Worm (Caenorhabditis elegans) whole organism, L2 larva: ENCODE measurements around the gene F08A7.1.

Source experiments
- F13H6.1 ChIP-seq: sonication (generic microtip); optimal IDR thresholded peaks from 2 replicates; lab custom pipeline; 2016; ENCODE audit warnings: missing genetic modification characterization, missing compliant biosample characterization
- ZK546.5 ChIP-seq: sonication (generic microtip); optimal IDR thresholded peaks from 2 replicates; lab custom pipeline; 2017; ENCODE audit warnings: missing biosample characterization, missing genetic modification characterization
- ama-1 ChIP-seq: fragments of 150-350 bp; optimal IDR thresholded peaks from 2 replicates; lab custom pipeline; 2018; ENCODE audit warnings: inconsistent platforms
- crh-2 ChIP-seq: sonication (generic microtip); optimal IDR thresholded peaks from 2 replicates; lab custom pipeline; 2017; ENCODE audit warnings: missing biosample characterization, missing genetic modification characterization
- lin-13 ChIP-seq: fragments of 150-350 bp; optimal IDR thresholded peaks from 2 replicates; lab custom pipeline; 2014; ENCODE audit warnings: missing biosample characterization, missing genetic modification reagents, missing genetic modification characterization
- nhr-10 ChIP-seq: sonication (generic microtip); optimal IDR thresholded peaks from 2 replicates; lab custom pipeline; 2017; ENCODE audit warnings: missing biosample characterization, missing genetic modification characterization
- nhr-11 ChIP-seq: fragments of 150-350 bp; optimal IDR thresholded peaks from 2 replicates; lab custom pipeline; 2014; ENCODE audit warnings: missing biosample characterization, missing genetic modification characterization
- unc-62 ChIP-seq: fragments of 150-350 bp; optimal IDR thresholded peaks from 2 replicates; lab custom pipeline; 2014; ENCODE audit warnings: missing biosample characterization, missing genetic modification reagents, missing genetic modification characterization

DNA sequence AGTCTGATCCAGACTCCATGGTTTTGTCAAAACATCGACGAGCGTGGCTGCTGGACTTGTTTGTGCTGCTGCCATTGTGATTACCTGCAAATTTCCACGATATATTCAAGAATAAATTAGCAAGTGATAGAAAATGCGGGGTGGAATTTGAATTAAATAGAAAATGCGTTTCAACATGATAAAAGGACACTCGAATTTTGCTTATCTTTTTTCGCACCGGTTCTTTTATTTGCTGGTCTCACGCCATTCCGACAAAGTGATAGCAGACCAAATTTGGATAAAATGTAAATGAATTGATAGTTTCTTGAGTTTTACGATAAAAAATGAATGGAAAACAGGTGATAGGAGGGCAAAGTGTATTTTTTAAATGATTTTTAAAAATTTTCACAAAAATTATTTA is 26.9 kb downstream of the F08A7.1 start, which contains the start of gene elo-2:
- no peak for TF ChIP-seq lin-13 (GFP tag; lab: Kevin White, UChicago)
- TF ChIP-seq crh-2 (tag; lab: Kevin White, UChicago) = peak; percentile 9
- TF ChIP-seq ama-1 (lab: Kevin White, UChicago) = no peak
- no peak for TF ChIP-seq nhr-10
- no peak for TF ChIP-seq ZK546.5
- no peak for TF ChIP-seq F13H6.1 (tag; lab: Kevin White, UChicago)
- no peak for TF ChIP-seq nhr-11
- TF ChIP-seq unc-62 (GFP tag; lab: Kevin White, UChicago) = no peak
